Worm (Caenorhabditis elegans): ENCODE results near the gene clec-49.
"Not testable (repeated sequence)": the region's sequence is repeated elsewhere in the genome, so short reads cannot be mapped to it uniquely, and the experiment has no call there.

clec-49 gene

DNA sequence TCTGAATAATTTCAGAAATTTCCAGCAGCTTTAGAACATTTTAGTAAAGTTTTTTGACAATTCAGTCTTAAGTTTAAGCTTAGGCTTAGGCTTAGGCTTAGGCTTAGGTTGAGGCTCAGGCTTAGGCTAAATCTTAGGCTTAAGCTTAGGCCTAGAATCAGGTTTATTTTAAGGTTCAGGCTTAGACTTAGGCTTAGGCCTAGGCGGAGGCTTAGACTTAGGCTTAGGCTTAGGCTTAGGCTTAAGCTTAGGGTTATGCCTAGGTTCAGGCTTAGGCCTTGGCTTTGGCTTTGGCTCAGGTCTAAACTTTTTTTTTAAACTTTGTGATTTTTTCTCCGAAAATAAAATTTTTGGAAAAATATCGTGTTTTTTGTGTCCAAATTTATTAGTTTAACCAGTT lies 32.4 kb downstream of the clec-49 start:
- TF ChIP-seq cey-2 (tag; optimal IDR thresholded peaks at IDR 0.05; ENCODE audit: borderline replicate concordance, insufficient read depth) (no peak), vab-7 (GFP tag; IDR thresholded peaks at IDR 0.05) (no peak), nhr-42 (GFP tag; IDR thresholded peaks at IDR 0.05) (no peak), F37D6.2 (tag; optimal IDR thresholded peaks at IDR 0.05) (no peak), daf-12 (tag; optimal IDR thresholded peaks at IDR 0.05) (no peak), madf-5 (GFP tag; IDR thresholded peaks at IDR 0.05) (no peak), aly-2 (tag; optimal IDR thresholded peaks at IDR 0.05) (no peak), jun-1 (tag; optimal IDR thresholded peaks at IDR 0.05) (no peak), lin-29 (GFP tag; IDR thresholded peaks at IDR 0.05) (no peak), T26A8.4 (GFP tag; IDR thresholded peaks at IDR 0.05) (no peak), Y75B8A.6 (GFP tag; IDR thresholded peaks at IDR 0.05) (no peak), mxl-3 (GFP tag; optimal IDR thresholded peaks at IDR 0.05) (no peak), daf-16 (GFP tag; optimal IDR thresholded peaks at IDR 0.05) (no peak), daf-16 (tag; optimal IDR thresholded peaks at IDR 0.05) (no peak), ctbp-1 (GFP tag; IDR thresholded peaks at IDR 0.05) (no peak)

DNA sequence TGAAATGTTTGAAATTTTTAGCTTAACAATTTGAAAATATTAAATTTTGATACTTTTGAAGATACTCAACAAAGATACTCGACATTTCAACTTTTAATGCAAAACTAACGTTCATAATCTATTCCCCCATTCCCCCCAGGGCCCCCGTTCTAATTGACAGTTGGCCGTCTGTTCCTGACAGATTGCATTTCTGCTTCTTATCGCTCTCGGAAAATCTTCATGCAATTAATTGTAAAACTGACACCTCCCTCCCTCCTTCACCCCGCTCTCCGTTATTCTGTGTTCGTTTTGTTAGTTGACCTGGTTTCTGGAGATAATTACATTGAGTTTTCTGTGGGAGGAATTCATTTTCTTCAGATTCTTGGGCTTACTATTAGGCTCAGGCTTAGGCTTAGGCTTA lies 33.1 kb downstream of the clec-49 start:
- TF ChIP-seq F44E2.7 (GFP tag; IDR thresholded peaks at IDR 0.05) (no peak), dmd-6 (GFP tag; IDR thresholded peaks at IDR 0.05) (peak; percentile 18; the same call in 1 of the 2 replicates)

DNA sequence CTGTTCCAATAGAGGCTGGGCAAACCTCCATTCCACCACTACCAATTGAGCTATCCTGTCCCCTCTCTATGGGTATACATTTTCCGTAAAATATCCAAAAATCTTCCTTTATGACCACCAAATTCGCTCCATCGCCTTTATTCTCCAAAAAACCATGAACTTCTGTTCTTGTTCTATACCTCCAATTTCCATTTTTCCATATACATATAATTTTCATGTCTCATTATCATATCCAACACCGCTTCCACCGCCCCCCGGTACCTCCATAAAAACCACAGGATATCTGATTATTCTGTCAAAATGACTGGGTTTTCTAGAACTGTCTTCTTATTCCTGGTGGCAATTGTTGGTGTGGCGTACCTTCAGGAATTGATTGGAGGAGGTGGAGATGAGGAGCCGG lies 35.2 kb downstream of the clec-49 start, which contains the start of gene Y43F8C.17:
Gene Y43F8C.17 (plus strand): TSS at position 301 of the 400 bp plus-strand sequence.
- TF ChIP-seq unc-62 (GFP tag; optimal IDR thresholded peaks at IDR 0.05 in 1 of 2) = peak in 1 of 2 experiments; percentile 12
- no peak for TF ChIP-seq unc-62 (tag; optimal IDR thresholded peaks at IDR 0.05)
- no peak for TF ChIP-seq nhr-111 (GFP tag; optimal IDR thresholded peaks at IDR 0.05)

DNA sequence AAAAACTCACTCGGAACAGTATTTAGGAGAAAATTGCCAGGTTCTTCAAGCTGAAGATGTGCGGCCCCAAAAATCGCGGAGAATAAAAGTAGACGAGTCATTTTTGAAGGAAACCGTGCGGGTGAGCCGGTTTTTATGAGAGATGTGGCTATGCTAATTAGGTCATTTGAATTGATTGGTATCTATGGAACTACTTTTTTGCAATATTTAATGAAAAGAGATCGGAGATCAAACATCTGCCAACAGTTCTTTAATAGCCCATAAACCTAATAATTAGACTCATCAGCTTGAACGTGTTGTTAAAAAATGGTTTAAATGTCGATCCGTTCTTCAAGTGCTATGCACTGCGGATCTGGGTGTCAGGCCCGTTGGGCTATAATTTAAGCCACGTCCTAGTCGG lies 35.6 kb downstream of the clec-49 start, which contains the start of gene Y43F8C.16:
Gene Y43F8C.16 (minus strand): TSS at position 101 of the 400 bp plus-strand sequence.
- TF ChIP-seq aha-1 (tag) = peak; percentile 9
- TF ChIP-seq D1046.2 (GFP tag; IDR thresholded peaks at IDR 0.05) = no peak

DNA sequence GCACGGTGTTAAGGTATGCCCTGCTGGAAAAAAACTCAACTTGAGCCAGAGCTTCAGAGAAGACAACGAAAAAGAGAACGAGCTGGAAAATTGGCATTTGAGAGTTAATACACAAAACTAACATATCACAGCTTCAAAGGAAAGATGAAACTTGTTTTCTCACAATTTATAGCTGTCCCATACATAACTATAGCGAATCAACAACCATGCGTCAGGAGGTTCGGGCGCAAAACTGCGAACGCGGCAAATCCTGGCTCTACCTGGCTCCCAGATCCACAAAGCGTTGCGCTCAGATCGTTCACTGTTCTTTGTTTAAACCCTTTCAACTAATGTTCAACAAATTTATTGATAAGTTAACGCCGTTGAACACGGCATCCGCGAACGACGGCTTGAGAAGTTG lies 39.4 kb downstream of the clec-49 start, which contains the start of gene Y43F8C.23:
Gene Y43F8C.23 (minus strand): TSS at position 101 of the 400 bp plus-strand sequence.
- TF ChIP-seq ceh-20 (GFP tag; IDR thresholded peaks at IDR 0.05); dve-1 (tag; optimal IDR thresholded peaks at IDR 0.05; ENCODE audit: insufficient read depth); lsy-2 (tag; optimal IDR thresholded peaks at IDR 0.05): not testable (repeated sequence)

DNA sequence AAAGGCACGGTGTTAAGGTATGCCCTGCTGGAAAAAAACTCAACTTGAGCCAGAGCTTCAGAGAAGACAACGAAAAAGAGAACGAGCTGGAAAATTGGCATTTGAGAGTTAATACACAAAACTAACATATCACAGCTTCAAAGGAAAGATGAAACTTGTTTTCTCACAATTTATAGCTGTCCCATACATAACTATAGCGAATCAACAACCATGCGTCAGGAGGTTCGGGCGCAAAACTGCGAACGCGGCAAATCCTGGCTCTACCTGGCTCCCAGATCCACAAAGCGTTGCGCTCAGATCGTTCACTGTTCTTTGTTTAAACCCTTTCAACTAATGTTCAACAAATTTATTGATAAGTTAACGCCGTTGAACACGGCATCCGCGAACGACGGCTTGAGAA lies 40.5 kb downstream of the clec-49 start, which contains the start of gene Y43F8C.15:
Gene Y43F8C.15 (minus strand): TSS at position 101 of the 400 bp plus-strand sequence.
- TF ChIP-seq F49E8.2 (tag; optimal IDR thresholded peaks at IDR 0.05; ENCODE audit: borderline replicate concordance); sdz-12 (GFP tag; optimal IDR thresholded peaks at IDR 0.05); R02D3.7 (tag; optimal IDR thresholded peaks at IDR 0.05): not testable (repeated sequence)

DNA sequence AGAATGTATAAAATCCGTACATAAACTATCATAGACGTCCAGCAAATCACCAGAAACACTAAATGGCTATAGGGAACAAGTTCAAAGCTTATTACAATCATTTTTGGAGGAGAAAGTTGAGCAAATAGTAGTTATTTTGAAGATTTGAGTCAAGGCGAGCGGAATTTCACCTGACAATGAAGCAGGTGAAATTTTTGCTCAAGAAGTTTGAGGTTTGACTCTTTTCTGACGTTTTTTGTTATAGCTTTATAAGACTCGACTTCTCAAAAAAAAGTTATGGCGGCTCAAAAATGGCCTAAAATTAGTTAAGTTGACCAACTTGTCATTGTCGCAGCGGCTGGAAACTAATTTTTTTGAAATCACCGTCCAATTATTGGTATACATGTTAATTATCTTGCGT lies 42.2 kb downstream of the clec-49 start, which contains the start of gene srv-3:
Gene srv-3 (minus strand): TSS at position 101 of the 400 bp plus-strand sequence.
- TF ChIP-seq duxl-1 (tag; optimal IDR thresholded peaks at IDR 0.05; ENCODE audit: poor library complexity) (no peak), nhr-10 (tag; optimal IDR thresholded peaks at IDR 0.05) (no peak)
